Fruit fly (Drosophila melanogaster) whole organism, wandering third instar larva: ENCODE results near the gene CG11563.

ENCODE experiments used
- Abd-B ChIP-seq: fragments of >200 bp; optimal IDR thresholded peaks from 2 replicates; lab custom pipeline; 2017; ENCODE audit warnings: missing biosample characterization, missing genetic modification characterization
- CG32264 ChIP-seq: fragments of 200-800 bp; sonication (Bioruptor generic); optimal IDR thresholded peaks from 2 replicates; lab custom pipeline; 2016; ENCODE audit warnings: missing biosample characterization, missing genetic modification characterization
- CG9705 ChIP-seq: fragments of 200-800 bp; sonication (Bioruptor generic); optimal IDR thresholded peaks from 2 replicates; lab custom pipeline; 2018; ENCODE audit warnings: missing biosample characterization, mild to moderate bottlenecking, missing genetic modification characterization
- CrebA ChIP-seq: fragments of 200-800 bp; sonication (Bioruptor generic); optimal IDR thresholded peaks from 2 replicates; lab custom pipeline; 2016; ENCODE audit warnings: missing biosample characterization, mild to moderate bottlenecking, missing genetic modification characterization, borderline replicate concordance
- Dfd ChIP-seq: fragments of >200 bp; optimal IDR thresholded peaks from 2 replicates; lab custom pipeline; 2017; ENCODE audit warnings: missing biosample characterization, missing genetic modification characterization
- Dif ChIP-seq: fragments of 200-275, 200-300 bp; sonication (Bioruptor generic); optimal IDR thresholded peaks from 2 replicates; lab custom pipeline; 2018; ENCODE audit warnings: missing biosample characterization, missing genetic modification characterization; ENCODE audit not compliant: partially characterized antibody
- GATAd ChIP-seq: sonication (Bioruptor generic); optimal IDR thresholded peaks from 2 replicates; lab custom pipeline; 2016; ENCODE audit warnings: missing biosample characterization, missing genetic modification characterization
- HLH106 ChIP-seq: fragments of 200-800 bp; optimal IDR thresholded peaks from 3 replicates; lab custom pipeline; 2019; ENCODE audit warnings: missing biosample characterization, mild to moderate bottlenecking, missing genetic modification characterization, moderate library complexity
- Hnf4 ChIP-seq: fragments of 200-800 bp; sonication (Bioruptor generic); optimal IDR thresholded peaks from 2 replicates; lab custom pipeline; 2016; ENCODE audit warnings: missing biosample characterization, mild to moderate bottlenecking, missing genetic modification characterization
- Hr78 ChIP-seq: fragments of >200 bp; optimal IDR thresholded peaks from 2 replicates; lab custom pipeline; 2017; ENCODE audit warnings: missing biosample characterization, missing genetic modification characterization
- Hr83 ChIP-seq: fragments of 200-300 bp; sonication (Bioruptor generic); optimal IDR thresholded peaks from 2 replicates; lab custom pipeline; 2016; ENCODE audit warnings: missing biosample characterization, mild to moderate bottlenecking, missing genetic modification characterization, moderate library complexity; ENCODE audit not compliant: poor library complexity, severe bottlenecking
- Jra ChIP-seq: sonication (Bioruptor generic); optimal IDR thresholded peaks from 2 replicates; lab custom pipeline; 2016; ENCODE audit warnings: missing biosample characterization, missing genetic modification characterization
- Mio ChIP-seq: sonication (Bioruptor generic); optimal IDR thresholded peaks from 2 replicates; lab custom pipeline; 2016; ENCODE audit warnings: missing biosample characterization, missing genetic modification characterization
- Myc ChIP-seq: fragments of >200 bp; optimal IDR thresholded peaks from 2 replicates; lab custom pipeline; 2017
- N ChIP-seq: fragments of >200 bp; optimal IDR thresholded peaks from 2 replicates; lab custom pipeline; 2018; ENCODE audit warnings: missing biosample characterization, missing external identifiers, missing genetic modification characterization
- OdsH ChIP-seq: fragments of 200-800 bp; sonication (Bioruptor generic); optimal IDR thresholded peaks from 2 replicates; lab custom pipeline; 2016; ENCODE audit warnings: missing biosample characterization, mild to moderate bottlenecking, missing genetic modification characterization
- Rel ChIP-seq, 2 experiments: fragments of 200-800 bp; sonication (Bioruptor generic) in 1 of 2; optimal IDR thresholded peaks; 2 replicates in 1 of 2; 3 replicates in 1 of 2; lab custom pipeline; 2016 to 2019; ENCODE audit warnings: mild to moderate bottlenecking in 2 of 2, missing biosample characterization in 2 of 2, missing genetic modification characterization in 2 of 2, moderate library complexity in 1 of 2
- Sp1 ChIP-seq: fragments of 200-800 bp; sonication (Bioruptor generic); optimal IDR thresholded peaks from 3 replicates; lab custom pipeline; 2019; ENCODE audit warnings: missing biosample characterization, mild to moderate bottlenecking, missing genetic modification characterization, moderate library complexity
- Vsx2 ChIP-seq: fragments of 200-300, 225-300 bp; sonication (Bioruptor generic); optimal IDR thresholded peaks from 2 replicates; lab custom pipeline; 2018; ENCODE audit warnings: missing biosample characterization, missing genetic modification characterization; ENCODE audit not compliant: partially characterized antibody
- br ChIP-seq: fragments of 200-800 bp; sonication (Bioruptor generic); optimal IDR thresholded peaks from 2 replicates; lab custom pipeline; 2016; ENCODE audit warnings: missing biosample characterization, missing genetic modification characterization
- brk ChIP-seq: fragments of 200-800 bp; sonication (Bioruptor generic); optimal IDR thresholded peaks from 2 replicates; lab custom pipeline; 2016; ENCODE audit warnings: missing biosample characterization, mild to moderate bottlenecking, missing genetic modification characterization
- dl ChIP-seq, 2 experiments: fragments of 175-275, 200-275 bp in 1 of 2; fragments of 200-275 bp in 1 of 2; sonication (Bioruptor generic); optimal IDR thresholded peaks; lab custom pipeline; 2018; ENCODE audit warnings: mild to moderate bottlenecking in 2 of 2, missing biosample characterization in 2 of 2, missing genetic modification characterization in 2 of 2, moderate library complexity in 2 of 2; ENCODE audit not compliant: partially characterized antibody in 2 of 2, insufficient read depth in 1 of 2
- dmrt93B ChIP-seq: fragments of 200-800 bp; sonication (Bioruptor generic); optimal IDR thresholded peaks from 2 replicates; lab custom pipeline; 2018; ENCODE audit warnings: missing biosample characterization, mild to moderate bottlenecking, missing genetic modification characterization
- dsf ChIP-seq: sonication (Bioruptor generic); optimal IDR thresholded peaks from 2 replicates; lab custom pipeline; 2016; ENCODE audit warnings: missing biosample characterization, missing genetic modification characterization, borderline replicate concordance
- ey ChIP-seq: fragments of 200-800 bp; sonication (Bioruptor generic); optimal IDR thresholded peaks from 2 replicates; lab custom pipeline; 2016; ENCODE audit warnings: missing biosample characterization, missing genetic modification characterization
- foxo ChIP-seq, 2 experiments: fragments of 200-800 bp; sonication (Bioruptor generic); optimal IDR thresholded peaks; 2 replicates in 1 of 2; 3 replicates in 1 of 2; lab custom pipeline; 2016 to 2017; ENCODE audit warnings: missing biosample characterization in 2 of 2, missing genetic modification characterization in 2 of 2
- fru ChIP-seq: fragments of 200-800 bp; sonication (Bioruptor generic); optimal IDR thresholded peaks from 3 replicates; lab custom pipeline; 2016; ENCODE audit warnings: missing biosample characterization, mild to moderate bottlenecking, missing genetic modification characterization
- h ChIP-seq: fragments of 200-800 bp; sonication (Bioruptor generic); optimal IDR thresholded peaks from 3 replicates; lab custom pipeline; 2016; ENCODE audit warnings: missing biosample characterization, mild to moderate bottlenecking, missing genetic modification characterization
- jim ChIP-seq: fragments of 175-275, 200-325 bp; sonication (Bioruptor generic); optimal IDR thresholded peaks from 2 replicates; lab custom pipeline; 2016; ENCODE audit warnings: missing biosample characterization, mild to moderate bottlenecking, missing genetic modification characterization
- lola ChIP-seq: fragments of >200 bp; optimal IDR thresholded peaks from 2 replicates; lab custom pipeline; 2017; ENCODE audit warnings: missing biosample characterization, missing genetic modification characterization
- pan ChIP-seq: fragments of >200 bp; optimal IDR thresholded peaks from 2 replicates; lab custom pipeline; 2017
- psq ChIP-seq: fragments of 200-800 bp; sonication (Bioruptor generic); optimal IDR thresholded peaks from 3 replicates; lab custom pipeline; 2017; ENCODE audit warnings: missing biosample characterization, mild to moderate bottlenecking, missing genetic modification characterization, moderate library complexity
- rgr ChIP-seq: fragments of 200-800 bp; sonication (Bioruptor generic); optimal IDR thresholded peaks from 3 replicates; lab custom pipeline; 2016; ENCODE audit warnings: missing biosample characterization, mild to moderate bottlenecking, missing genetic modification characterization
- sage ChIP-seq: fragments of 200-800 bp; sonication (Bioruptor generic); optimal IDR thresholded peaks from 2 replicates; lab custom pipeline; 2016; ENCODE audit warnings: missing biosample characterization, mild to moderate bottlenecking, missing genetic modification characterization
- sv ChIP-seq: fragments of 200-800 bp; sonication (Bioruptor generic); optimal IDR thresholded peaks from 3 replicates; lab custom pipeline; 2016; ENCODE audit warnings: missing biosample characterization, missing genetic modification characterization
- tai ChIP-seq: sonication (Bioruptor generic); optimal IDR thresholded peaks from 2 replicates; lab custom pipeline; 2016; ENCODE audit warnings: missing biosample characterization, missing genetic modification characterization
- usp ChIP-seq: fragments of >200 bp; optimal IDR thresholded peaks from 2 replicates; lab custom pipeline; 2017; ENCODE audit warnings: missing biosample characterization, missing genetic modification characterization
- woc ChIP-seq: sonication (Bioruptor generic); optimal IDR thresholded peaks from 2 replicates; lab custom pipeline; 2016; ENCODE audit warnings: missing biosample characterization, mild to moderate bottlenecking, missing genetic modification characterization

CG11563 gene

DNA sequence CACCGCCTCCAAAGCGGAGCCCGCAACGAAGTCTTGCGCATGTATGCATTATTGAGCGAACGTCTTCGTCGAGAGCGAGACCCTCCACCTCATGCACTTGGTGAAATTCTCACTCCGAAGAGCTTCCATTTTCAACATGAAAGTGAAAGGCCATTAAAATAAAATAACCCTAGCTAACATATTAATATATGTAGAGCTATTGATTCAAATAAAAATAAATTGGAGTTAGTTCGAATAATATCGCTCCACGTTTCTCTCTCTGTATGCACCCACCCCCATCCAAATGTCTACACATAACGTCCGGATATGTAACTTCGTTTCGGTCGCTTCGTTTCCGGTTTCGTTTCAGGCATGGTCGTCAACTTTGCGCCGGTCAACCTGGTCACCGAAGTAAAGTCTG, 4.4 kb downstream of the CG11563 start:
- TF ChIP-seq dmrt93B (GFP tag; lab: Kevin White, UChicago) (no peak), Hr83 (no peak), foxo (GFP tag; optimal IDR thresholded peaks at IDR 0.05; lab: Kevin White, UChicago) (peak in 1 of 2 experiments; percentile 26), usp (GFP tag; lab: Kevin White, UChicago) (no peak), GATAd (GFP tag; lab: Kevin White, UChicago) (no peak), lola (GFP tag; lab: Kevin White, UChicago) (no peak), brk (no peak), ey (GFP tag; lab: Kevin White, UChicago) (no peak)

- peak; percentile 35 for TF ChIP-seq jim (GFP tag; lab: Kevin White, UChicago)
- TF ChIP-seq Dif (GFP tag; lab: Kevin White, UChicago) = no peak
- no peak for TF ChIP-seq Dfd (GFP tag; lab: Kevin White, UChicago)
- TF ChIP-seq Rel (GFP tag; optimal IDR thresholded peaks at IDR 0.05; lab: Kevin White, UChicago) = no peak
- peak; percentile 82 for TF ChIP-seq Rel (tag; optimal IDR thresholded peaks at IDR 0.05; lab: Kevin White, UChicago)
- no peak for TF ChIP-seq dl (GFP tag; optimal IDR thresholded peaks at IDR 0.05; lab: Kevin White, UChicago; ENCODE audit: insufficient read depth in 1 of 2, partially characterized antibody in 2 of 2)
- no peak for TF ChIP-seq tai
- TF ChIP-seq HLH106 = no peak
- TF ChIP-seq dsf (GFP tag; lab: Kevin White, UChicago) = no peak
- no peak for TF ChIP-seq ey (GFP tag; lab: Kevin White, UChicago)
- peak; percentile 8 for TF ChIP-seq Myc (lab: Kevin White, UChicago)
- peak; percentile 97 for TF ChIP-seq Jra (GFP tag; lab: Kevin White, UChicago)
- no peak for TF ChIP-seq CG32264 (GFP tag; lab: Kevin White, UChicago)
These were observed 6.4 kb downstream of the CG11563 start, which contains the start of gene Tbca for dm6 chr3R:31743279-31743678. Gene Tbca, plus strand, starts transcription at chr3R:31743490.

dm6 chr3R:31744044-31744652, 7.3 kb downstream of the CG11563 start, which contains the start of gene CG1896:
Gene CG1896, plus strand, starts transcription at chr3R:31744282.
- TF ChIP-seq Dfd (GFP tag; lab: Kevin White, UChicago) (no peak), sage (GFP tag; lab: Kevin White, UChicago) (no peak), h (GFP tag; lab: Kevin White, UChicago) (peak; percentile 65), OdsH (GFP tag; lab: Kevin White, UChicago) (peak; percentile 71), Abd-B (GFP tag; lab: Kevin White, UChicago) (no peak), Mio (GFP tag; lab: Kevin White, UChicago) (no peak), Jra (GFP tag; lab: Kevin White, UChicago) (peak; percentile 0), sv (GFP tag; lab: Kevin White, UChicago) (no peak), GATAd (GFP tag; lab: Kevin White, UChicago) (no peak), Hr78 (GFP tag; lab: Kevin White, UChicago) (no peak), CG9705 (GFP tag; lab: Kevin White, UChicago) (no peak), foxo (GFP tag; optimal IDR thresholded peaks at IDR 0.05; lab: Kevin White, UChicago) (peak in 1 of 2 experiments; percentile 68), tai (no peak), Rel (GFP tag; optimal IDR thresholded peaks at IDR 0.05; lab: Kevin White, UChicago) (no peak), Rel (tag; optimal IDR thresholded peaks at IDR 0.05; lab: Kevin White, UChicago) (no peak), CG32264 (GFP tag; lab: Kevin White, UChicago) (no peak), woc (GFP tag; lab: Kevin White, UChicago) (peak; percentile 6), rgr (GFP tag; lab: Kevin White, UChicago) (peak; percentile 81), br (GFP tag; lab: Kevin White, UChicago) (peak; percentile 54), dmrt93B (GFP tag; lab: Kevin White, UChicago) (no peak), dsf (GFP tag; lab: Kevin White, UChicago) (no peak), Hnf4 (GFP tag; lab: Kevin White, UChicago) (peak; percentile 68), usp (GFP tag; lab: Kevin White, UChicago) (no peak), fru (GFP tag; lab: Kevin White, UChicago) (peak; percentile 54), CrebA (no peak), psq (peak; percentile 54), Sp1 (peak; percentile 55), ey (GFP tag; lab: Kevin White, UChicago) (peak; percentile 42), HLH106 (peak; percentile 42), brk (no peak), lola (GFP tag; lab: Kevin White, UChicago) (no peak), Dif (GFP tag; lab: Kevin White, UChicago) (no peak), pan (lab: Kevin White, UChicago) (no peak), Myc (lab: Kevin White, UChicago) (peak; percentile 1), jim (GFP tag; lab: Kevin White, UChicago) (no peak), dl (GFP tag; optimal IDR thresholded peaks at IDR 0.05; lab: Kevin White, UChicago; ENCODE audit: insufficient read depth in 1 of 2, partially characterized antibody in 2 of 2) (no peak), Vsx2 (GFP tag; lab: Kevin White, UChicago) (no peak), N (no peak), Hr83 (peak; percentile 43)
